Fruit fly (Drosophila melanogaster) whole organism, embryonic: ENCODE data around the gene Pax.

Experiments used
- Adf1 ChIP-seq: fragments of 200-800 bp; sonication (Bioruptor generic); IDR thresholded peaks from 2 replicates; pipeline ENCODE4 v1.3.6; 2022; ENCODE audit warnings: missing biosample characterization, missing genetic modification characterization
- CG10366 ChIP-seq: fragments of 200-800 bp; sonication (Bioruptor generic); IDR thresholded peaks from 2 replicates; pipeline ENCODE4 v1.3.6; 2022; ENCODE audit warnings: missing biosample characterization, missing genetic modification characterization
- CG10431 ChIP-seq: fragments of 200-800 bp; sonication (Bioruptor generic); optimal IDR thresholded peaks from 3 replicates; lab custom pipeline; 2018; ENCODE audit warnings: missing biosample characterization, mild to moderate bottlenecking, missing genetic modification characterization
- CG10462 ChIP-seq: fragments of 200-800 bp; sonication (Bioruptor generic); optimal IDR thresholded peaks from 2 replicates; lab custom pipeline; 2016; ENCODE audit warnings: missing biosample characterization, missing genetic modification characterization
- CG12071 ChIP-seq: fragments of 200-800 bp; sonication (Bioruptor generic); optimal IDR thresholded peaks from 3 replicates; lab custom pipeline; 2018; ENCODE audit warnings: missing biosample characterization, mild to moderate bottlenecking, missing genetic modification characterization
- CG12155 ChIP-seq: fragments of 200-800 bp; sonication (Bioruptor generic); optimal IDR thresholded peaks from 3 replicates; lab custom pipeline; 2016; ENCODE audit warnings: missing biosample characterization, missing genetic modification characterization
- CG12942 ChIP-seq: fragments of 200-800 bp; sonication (Bioruptor generic); optimal IDR thresholded peaks from 3 replicates; lab custom pipeline; 2016; ENCODE audit warnings: missing biosample characterization, missing genetic modification characterization
- CG13287 ChIP-seq: fragments of 200-800 bp; sonication (Bioruptor generic); IDR thresholded peaks from 2 replicates; pipeline ENCODE4 v1.3.6; 2022; ENCODE audit warnings: missing biosample characterization, missing genetic modification characterization; ENCODE audit not compliant: partially characterized antibody
- CG13424 ChIP-seq: fragments of 200-800 bp; sonication (Bioruptor generic); optimal IDR thresholded peaks from 2 replicates; lab custom pipeline; 2019; ENCODE audit warnings: missing biosample characterization, mild to moderate bottlenecking, missing genetic modification characterization, moderate library complexity
- CG1832 ChIP-seq: fragments of 200-800 bp; sonication (Bioruptor generic); optimal IDR thresholded peaks from 2 replicates; lab custom pipeline; 2017; ENCODE audit warnings: missing biosample characterization, mild to moderate bottlenecking, missing genetic modification characterization, inconsistent platforms
- CG18599 ChIP-seq: fragments of 200-800 bp; sonication (Bioruptor generic); optimal IDR thresholded peaks from 3 replicates; lab custom pipeline; 2017; ENCODE audit warnings: missing biosample characterization, missing genetic modification characterization, mild to moderate bottlenecking, moderate library complexity, missing genetic modification reagents
- CG2712 ChIP-seq: fragments of 200-800 bp; optimal IDR thresholded peaks from 3 replicates; lab custom pipeline; 2019; ENCODE audit warnings: missing biosample characterization, mild to moderate bottlenecking, missing genetic modification characterization, moderate library complexity
- CG2875 ChIP-seq: fragments of 200-800 bp; sonication (Bioruptor generic); optimal IDR thresholded peaks from 2 replicates; lab custom pipeline; 2017; ENCODE audit warnings: missing biosample characterization, mild to moderate bottlenecking, missing genetic modification characterization, missing genetic modification reagents
- CG2889 ChIP-seq: fragments of 200-800 bp; sonication (Bioruptor generic); IDR thresholded peaks from 3 replicates; pipeline ENCODE4 v1.3.6; 2022; ENCODE audit warnings: missing biosample characterization, missing genetic modification characterization
- CG34224 ChIP-seq: fragments of 200-800 bp; sonication (Bioruptor generic); IDR thresholded peaks from 3 replicates; pipeline ENCODE4 v1.3.6; 2022; ENCODE audit warnings: missing biosample characterization, missing genetic modification characterization; ENCODE audit not compliant: partially characterized antibody
- CG4328 ChIP-seq: fragments of 200-800 bp; sonication (Bioruptor generic); optimal IDR thresholded peaks from 3 replicates; lab custom pipeline; 2017; ENCODE audit warnings: missing biosample characterization, missing genetic modification reagents, missing genetic modification characterization
- CG6683 ChIP-seq: fragments of 200-800 bp; sonication (Bioruptor generic); optimal IDR thresholded peaks from 2 replicates; lab custom pipeline; 2017; ENCODE audit warnings: missing biosample characterization, mild to moderate bottlenecking, missing genetic modification characterization, missing genetic modification reagents
- CG6765 ChIP-seq: fragments of 200-800 bp; sonication (Bioruptor generic); optimal IDR thresholded peaks from 3 replicates; lab custom pipeline; 2017; ENCODE audit warnings: missing biosample characterization, mild to moderate bottlenecking, missing genetic modification characterization
- CG8765 ChIP-seq: fragments of 200-800 bp; sonication (Bioruptor generic); IDR thresholded peaks from 2 replicates; pipeline ENCODE4 v1.3.6; 2022; ENCODE audit warnings: missing biosample characterization, missing genetic modification characterization
- CG9437 ChIP-seq: fragments of 200-800 bp; sonication (Bioruptor generic); optimal IDR thresholded peaks from 2 replicates; lab custom pipeline; 2018; ENCODE audit warnings: missing biosample characterization, mild to moderate bottlenecking, missing genetic modification characterization
- CG9817 ChIP-seq: fragments of 200-800 bp; sonication (Bioruptor generic); optimal IDR thresholded peaks from 2 replicates; lab custom pipeline; 2018; ENCODE audit warnings: missing biosample characterization, mild to moderate bottlenecking, missing genetic modification characterization, moderate library complexity
- CrebB ChIP-seq: fragments of 200-800 bp; sonication (Bioruptor generic); optimal IDR thresholded peaks from 3 replicates; lab custom pipeline; 2018; ENCODE audit warnings: missing biosample characterization, mild to moderate bottlenecking, missing genetic modification characterization
- Dfd ChIP-seq, 2 experiments: fragments of >200 bp; optimal IDR thresholded peaks; 2 replicates each; lab custom pipeline; 2017; ENCODE audit warnings: missing biosample characterization in 2 of 2, missing genetic modification characterization in 2 of 2
- Doc2 ChIP-seq: fragments of 200-800 bp; sonication (Bioruptor generic); IDR thresholded peaks from 2 replicates; pipeline ENCODE4 v1.3.6; 2022; ENCODE audit warnings: missing biosample characterization, missing genetic modification characterization
- ERR ChIP-seq: fragments of 200-800 bp; sonication (Bioruptor generic); optimal IDR thresholded peaks from 2 replicates; lab custom pipeline; 2016; ENCODE audit warnings: missing biosample characterization, missing genetic modification characterization
- HLH3B ChIP-seq: fragments of 200-800 bp; sonication (Bioruptor generic); IDR thresholded peaks from 2 replicates; pipeline ENCODE4 v1.3.6; 2022; ENCODE audit warnings: missing biosample characterization, missing genetic modification characterization
- HmgZ ChIP-seq: fragments of 200-800 bp; sonication (Bioruptor generic); optimal IDR thresholded peaks from 2 replicates; lab custom pipeline; 2018; ENCODE audit warnings: missing biosample characterization, mild to moderate bottlenecking, missing genetic modification characterization
- MESR4 ChIP-seq: fragments of 200-800 bp; sonication (Bioruptor generic); optimal IDR thresholded peaks from 2 replicates; lab custom pipeline; 2018; ENCODE audit warnings: missing biosample characterization, mild to moderate bottlenecking, missing genetic modification characterization, moderate library complexity
- Med ChIP-seq: fragments of 200-800 bp; sonication (Bioruptor generic); peaks from one replicate; lab custom pipeline; 2016; ENCODE audit warnings: missing biosample characterization, missing genetic modification characterization, mild to moderate bottlenecking, inconsistent platforms, moderate library complexity
- Scr ChIP-seq: fragments of 200-800 bp; sonication (Bioruptor generic); IDR thresholded peaks from 2 replicates; pipeline ENCODE4 v1.3.6; 2022; ENCODE audit warnings: missing biosample characterization, missing genetic modification characterization; ENCODE audit not compliant: partially characterized antibody
- TFAM ChIP-seq: fragments of 200-800 bp; sonication (Bioruptor generic); optimal IDR thresholded peaks from 2 replicates; lab custom pipeline; 2017; ENCODE audit warnings: missing biosample characterization, missing genetic modification characterization, inconsistent platforms
- Trl ChIP-seq, 3 experiments: fragments of >200 bp in 2 of 3; fragments of 200-800 bp in 1 of 3; sonication (Bioruptor generic) in 1 of 3; optimal IDR thresholded peaks; 2 replicates in 1 of 3; 3 replicates in 2 of 3; lab custom pipeline; 2016 to 2017; ENCODE audit warnings: missing biosample characterization in 1 of 3, missing genetic modification characterization in 1 of 3
- abd-A ChIP-seq: fragments of 200-800 bp; sonication (Bioruptor generic); optimal IDR thresholded peaks from 3 replicates; lab custom pipeline; 2019; ENCODE audit warnings: missing biosample characterization, mild to moderate bottlenecking, missing genetic modification characterization, moderate library complexity
- ato ChIP-seq: fragments of 200-800 bp; sonication (Bioruptor generic); IDR thresholded peaks from 2 replicates; pipeline ENCODE4 v1.3.6; 2022; ENCODE audit warnings: missing biosample characterization, missing genetic modification characterization; ENCODE audit not compliant: partially characterized antibody
- chif ChIP-seq, 2 experiments: fragments of 200-800 bp; sonication (Bioruptor generic); optimal IDR thresholded peaks; 3 replicates each; lab custom pipeline; 2016; ENCODE audit warnings: missing biosample characterization in 2 of 2, missing genetic modification characterization in 2 of 2
- da ChIP-seq: fragments of 200-800 bp; sonication (Bioruptor generic); optimal IDR thresholded peaks from 2 replicates; lab custom pipeline; 2016; ENCODE audit warnings: missing biosample characterization, missing genetic modification characterization
- dmrt11E ChIP-seq: fragments of 200-800 bp; sonication (Bioruptor generic); optimal IDR thresholded peaks from 3 replicates; lab custom pipeline; 2018; ENCODE audit warnings: missing biosample characterization, mild to moderate bottlenecking, missing genetic modification characterization, moderate library complexity
- ftz-f1 ChIP-seq: fragments of 200-800 bp; sonication (Bioruptor generic); optimal IDR thresholded peaks from 2 replicates; lab custom pipeline; 2016; ENCODE audit warnings: missing biosample characterization, missing genetic modification characterization
- lilli ChIP-seq: fragments of 200-800 bp; sonication (Bioruptor generic); optimal IDR thresholded peaks from 3 replicates; lab custom pipeline; 2016; ENCODE audit warnings: missing biosample characterization, missing genetic modification characterization
- lola ChIP-seq, 3 experiments: fragments of >200 bp in 2 of 3; fragments of 200-800 bp in 1 of 3; sonication (Bioruptor generic) in 1 of 3; optimal IDR thresholded peaks; 2 replicates each; lab custom pipeline; 2017 to 2019; ENCODE audit warnings: missing biosample characterization in 3 of 3, missing genetic modification characterization in 3 of 3, mild to moderate bottlenecking in 1 of 3, moderate library complexity in 1 of 3
- mld ChIP-seq: fragments of 200-800 bp; sonication (Bioruptor generic); IDR thresholded peaks from 3 replicates; pipeline ENCODE4 v1.3.6; 2022; ENCODE audit warnings: missing biosample characterization, missing genetic modification characterization; ENCODE audit not compliant: partially characterized antibody
- nerfin-2 ChIP-seq: fragments of 200-800 bp; sonication (Bioruptor generic); IDR thresholded peaks from 2 replicates; pipeline ENCODE4 v1.3.6; 2022; ENCODE audit warnings: missing biosample characterization, missing genetic modification characterization; ENCODE audit not compliant: partially characterized antibody
- row ChIP-seq: fragments of 200-800 bp; sonication (Bioruptor generic); IDR thresholded peaks from 3 replicates; pipeline ENCODE4 v1.3.6; 2022; ENCODE audit warnings: missing biosample characterization, missing genetic modification characterization
- run ChIP-seq: fragments of 200-800 bp; sonication (Bioruptor generic); optimal IDR thresholded peaks from 3 replicates; lab custom pipeline; 2018; ENCODE audit warnings: missing biosample characterization, mild to moderate bottlenecking, missing genetic modification characterization
- sc ChIP-seq, 3 experiments: fragments of >200 bp in 2 of 3; fragments of 200-800 bp in 1 of 3; sonication (Bioruptor generic) in 1 of 3; optimal IDR thresholded peaks; 2 replicates in 2 of 3; 3 replicates in 1 of 3; lab custom pipeline; 2017; ENCODE audit warnings: mild to moderate bottlenecking in 1 of 3, missing biosample characterization in 1 of 3, missing genetic modification characterization in 1 of 3, missing genetic modification reagents in 1 of 3
- sr ChIP-seq: fragments of 200-800 bp; sonication (Bioruptor generic); IDR thresholded peaks from 3 replicates; pipeline ENCODE4 v1.3.6; 2022; ENCODE audit warnings: missing biosample characterization, missing genetic modification characterization
- wek ChIP-seq: fragments of 200-800 bp; sonication (Bioruptor generic); optimal IDR thresholded peaks from 3 replicates; lab custom pipeline; 2018; ENCODE audit warnings: missing biosample characterization, mild to moderate bottlenecking, missing genetic modification characterization, moderate library complexity
- zf30C ChIP-seq: fragments of 200-800 bp; sonication (Bioruptor generic); optimal IDR thresholded peaks from 3 replicates; lab custom pipeline; 2018; ENCODE audit warnings: missing biosample characterization, mild to moderate bottlenecking, missing genetic modification characterization

Pax gene

DNA sequence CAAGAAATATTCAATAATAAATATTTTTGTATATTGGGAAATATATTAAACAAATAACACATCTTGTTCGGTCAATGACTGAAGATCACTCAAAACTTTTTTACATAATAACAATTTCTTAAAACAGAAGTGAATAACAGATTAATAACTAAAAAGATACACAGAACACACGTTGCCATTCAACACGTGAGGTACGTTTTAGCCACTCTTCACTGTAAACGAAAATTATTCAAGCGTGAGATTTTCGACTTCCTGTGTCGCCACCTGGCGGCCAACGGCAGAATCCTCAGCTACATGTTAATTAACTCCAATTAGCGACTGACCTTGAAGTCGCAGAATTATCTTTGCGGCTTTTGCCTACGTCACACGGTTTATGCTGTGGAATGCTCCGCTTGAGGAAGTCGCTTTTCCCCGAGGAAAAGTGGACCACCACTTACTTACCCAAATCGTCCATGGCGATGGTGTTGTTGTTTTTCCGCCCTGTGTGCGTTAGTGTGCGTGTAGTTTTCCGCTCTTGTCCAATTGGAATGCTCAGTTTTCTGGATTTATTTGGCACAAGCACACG lies 549 bp downstream of the Pax start (continued):
- TF ChIP-seq HmgZ (tag; lab: Kevin White, UChicago) (no peak), CG18599 (GFP tag; lab: Kevin White, UChicago) (peak; percentile 80), Med (GFP tag; lab: Kevin White, UChicago) (peak; percentile 92), CG9437 (GFP tag; lab: Kevin White, UChicago) (peak; percentile 44), chif (GFP tag; optimal IDR thresholded peaks at IDR 0.05; lab: Kevin White, UChicago) (peak in 1 of 2 experiments; percentile 58), CG10462 (no peak), Scr (GFP tag; lab: Robert Waterston, UW) (no peak), Adf1 (peak; percentile 30), CG12155 (peak; percentile 44), HLH3B (GFP tag; lab: Robert Waterston, UW) (peak; percentile 70), CG10431 (GFP tag; lab: Kevin White, UChicago) (peak; percentile 48), CG6765 (GFP tag; lab: Kevin White, UChicago) (peak; percentile 44), CG2875 (GFP tag; lab: Kevin White, UChicago) (peak; percentile 54), row (GFP tag; lab: Robert Waterston, UW) (peak; percentile 87), MESR4 (no peak), CG13287 (GFP tag; lab: Robert Waterston, UW) (no peak), CG4328 (peak; percentile 34), CG10366 (GFP tag; lab: Robert Waterston, UW) (peak; percentile 53), Doc2 (no peak), zf30C (GFP tag; lab: Kevin White, UChicago) (no peak), CG9817 (tag; lab: Kevin White, UChicago) (peak; percentile 61), dmrt11E (tag; lab: Kevin White, UChicago) (peak; percentile 63), lilli (GFP tag; lab: Kevin White, UChicago) (peak; percentile 78), lola (GFP tag; optimal IDR thresholded peaks at IDR 0.05; lab: Kevin White, UChicago) (peak in 1 of 3 experiments; percentile 62), ftz-f1 (GFP tag; lab: Kevin White, UChicago) (peak; percentile 91), CG2889 (GFP tag; lab: Robert Waterston, UW) (no peak), mld (GFP tag; lab: Robert Waterston, UW) (no peak), TFAM (GFP tag; lab: Kevin White, UChicago) (peak; percentile 2), CG34224 (GFP tag; lab: Robert Waterston, UW) (no peak), CG12942 (GFP tag; lab: Kevin White, UChicago) (peak; percentile 27), sr (no peak), Trl (optimal IDR thresholded peaks at IDR 0.05; lab: Kevin White, UChicago) (no peak), Trl (GFP tag; optimal IDR thresholded peaks at IDR 0.05; lab: Kevin White, UChicago) (peak; percentile 52), CG2712 (tag; lab: Kevin White, UChicago) (peak; percentile 82), CG6683 (GFP tag; lab: Kevin White, UChicago) (no peak), CG1832 (GFP tag; lab: Kevin White, UChicago) (no peak), ERR (no peak), Dfd (GFP tag; optimal IDR thresholded peaks at IDR 0.05; lab: Kevin White, UChicago) (no peak), ato (GFP tag; lab: Robert Waterston, UW) (no peak), sc (optimal IDR thresholded peaks at IDR 0.05; lab: Kevin White, UChicago) (no peak), sc (GFP tag; optimal IDR thresholded peaks at IDR 0.05; lab: Kevin White, UChicago) (peak; percentile 14), CrebB (peak; percentile 52), wek (GFP tag; lab: Kevin White, UChicago) (no peak), run (peak; percentile 6), nerfin-2 (GFP tag; lab: Robert Waterston, UW) (no peak), CG13424 (tag; lab: Kevin White, UChicago) (peak; percentile 74), abd-A (tag; lab: Kevin White, UChicago) (no peak), da (GFP tag; lab: Kevin White, UChicago) (no peak), CG8765 (GFP tag; lab: Robert Waterston, UW) (peak; percentile 20; the same call in 1 of the 2 replicates), CG12071 (GFP tag; lab: Kevin White, UChicago) (peak; percentile 43)
